Fruit fly (Drosophila melanogaster) S2 (cell line): ENCODE measurements around the gene S-Lap1.

ENCODE experiments used
- CG8478 ChIP-seq: fragments of >200 bp; optimal IDR thresholded peaks from 2 replicates; lab custom pipeline; 2018
- CTCF ChIP-seq, 2 experiments: fragments of >200 bp; optimal IDR thresholded peaks; 2 replicates each; lab custom pipeline; 2018

- TF ChIP-seq CG8478 (lab: Kevin White, UChicago) (no peak), CTCF (optimal IDR thresholded peaks at IDR 0.05; lab: Kevin White, UChicago) (no peak)
Observed at dm6 chr3L:8657787-8658186, 40.8 kb downstream of the S-Lap1 start.
